Fruit fly (Drosophila melanogaster) whole organism, embryonic: Measurements from ENCODE around the gene scny.

Experiments used
- C15 ChIP-seq: fragments of 200-800 bp; sonication (Bioruptor generic); IDR thresholded peaks from 3 replicates; pipeline ENCODE4 v1.3.6; 2022; ENCODE audit warnings: missing biosample characterization, missing genetic modification characterization
- CG10209 ChIP-seq: fragments of 200-800 bp; sonication (Bioruptor generic); optimal IDR thresholded peaks from 3 replicates; lab custom pipeline; 2017; ENCODE audit warnings: missing biosample characterization, mild to moderate bottlenecking, missing genetic modification characterization, missing genetic modification reagents
- CG10959 ChIP-seq: fragments of 200-800 bp; sonication (Bioruptor generic); IDR thresholded peaks from 2 replicates; pipeline ENCODE4 v1.3.6; 2022; ENCODE audit warnings: missing biosample characterization, missing genetic modification characterization
- CG12769 ChIP-seq: fragments of 200-800 bp; sonication (Bioruptor generic); optimal IDR thresholded peaks from 2 replicates; lab custom pipeline; 2019; ENCODE audit warnings: missing biosample characterization, mild to moderate bottlenecking, missing genetic modification characterization, moderate library complexity
- CG13287 ChIP-seq: fragments of 200-800 bp; sonication (Bioruptor generic); IDR thresholded peaks from 2 replicates; pipeline ENCODE4 v1.3.6; 2022; ENCODE audit warnings: missing biosample characterization, missing genetic modification characterization; ENCODE audit not compliant: partially characterized antibody
- CG15269 ChIP-seq: fragments of 200-800 bp; sonication (Bioruptor generic); optimal IDR thresholded peaks from 2 replicates; lab custom pipeline; 2018; ENCODE audit warnings: missing biosample characterization, mild to moderate bottlenecking, missing genetic modification characterization, moderate library complexity
- CG17912 ChIP-seq: fragments of 200-800 bp; sonication (Bioruptor generic); optimal IDR thresholded peaks from 2 replicates; lab custom pipeline; 2018; ENCODE audit warnings: missing biosample characterization, mild to moderate bottlenecking, missing genetic modification characterization
- CG32532 ChIP-seq: fragments of 200-800 bp; sonication (Bioruptor generic); IDR thresholded peaks from 2 replicates; pipeline ENCODE4 v1.3.6; 2022; ENCODE audit warnings: missing biosample characterization, missing genetic modification characterization
- CG34224 ChIP-seq: fragments of 200-800 bp; sonication (Bioruptor generic); IDR thresholded peaks from 3 replicates; pipeline ENCODE4 v1.3.6; 2022; ENCODE audit warnings: missing biosample characterization, missing genetic modification characterization; ENCODE audit not compliant: partially characterized antibody
- CG3726 ChIP-seq: fragments of 200-800 bp; sonication (Bioruptor generic); IDR thresholded peaks from 3 replicates; pipeline ENCODE4, ENCODE4 v1.3.6; 2022; ENCODE audit warnings: missing biosample characterization, missing genetic modification characterization
- CG4404 ChIP-seq: fragments of 200-800 bp; sonication (Bioruptor generic); IDR thresholded peaks from 2 replicates; pipeline ENCODE4 v1.3.6; 2022; ENCODE audit warnings: missing biosample characterization, missing genetic modification characterization
- CG4730 ChIP-seq: fragments of 200-800 bp; sonication (Bioruptor generic); IDR thresholded peaks from 2 replicates; pipeline ENCODE4 v1.3.6; 2022; ENCODE audit warnings: missing biosample characterization, missing genetic modification characterization
- CG4854 ChIP-seq: fragments of 200-800 bp; sonication (Bioruptor generic); optimal IDR thresholded peaks from 2 replicates; lab custom pipeline; 2016; ENCODE audit warnings: missing biosample characterization, missing genetic modification characterization, inconsistent platforms
- CG6654 ChIP-seq: fragments of 200-800 bp; sonication (Bioruptor generic); optimal IDR thresholded peaks from 2 replicates; lab custom pipeline; 2017; ENCODE audit warnings: missing biosample characterization, mild to moderate bottlenecking, missing genetic modification characterization
- CG6791 ChIP-seq: fragments of 200-800 bp; sonication (Bioruptor generic); IDR thresholded peaks from 3 replicates; pipeline ENCODE4 v1.3.6; 2022; ENCODE audit warnings: missing biosample characterization, missing genetic modification characterization; ENCODE audit not compliant: partially characterized antibody
- CG7786 ChIP-seq: fragments of 200-800 bp; sonication (Bioruptor generic); optimal IDR thresholded peaks from 2 replicates; lab custom pipeline; 2016; ENCODE audit warnings: missing biosample characterization, missing genetic modification characterization
- Dip3 ChIP-seq: fragments of 200-800 bp; sonication (Bioruptor generic); optimal IDR thresholded peaks from 3 replicates; lab custom pipeline; 2016; ENCODE audit warnings: missing biosample characterization, missing genetic modification characterization
- Drgx ChIP-seq: fragments of 200-800 bp; sonication (Bioruptor generic); IDR thresholded peaks from 2 replicates; pipeline ENCODE4 v1.3.6; 2022; ENCODE audit warnings: missing biosample characterization, missing genetic modification characterization
- E2f2 ChIP-seq: fragments of 200-800 bp; sonication (Bioruptor generic); IDR thresholded peaks from 2 replicates; pipeline ENCODE4 v1.3.6; 2022; ENCODE audit warnings: missing biosample characterization, missing genetic modification characterization
- Hr39 ChIP-seq: fragments of >200 bp; optimal IDR thresholded peaks from 2 replicates; lab custom pipeline; 2017
- Hr78 ChIP-seq, 2 experiments: fragments of 200-800 bp in 1 of 2; fragments of >200 bp in 1 of 2; sonication (Bioruptor generic) in 1 of 2; optimal IDR thresholded peaks; 2 replicates each; lab custom pipeline; 2017 to 2019; ENCODE audit warnings: missing biosample characterization in 2 of 2, missing genetic modification characterization in 2 of 2, mild to moderate bottlenecking in 1 of 2, moderate library complexity in 1 of 2
- Kr ChIP-seq: fragments of 200-800 bp; sonication (Bioruptor generic); optimal IDR thresholded peaks from 2 replicates; lab custom pipeline; 2017; ENCODE audit warnings: missing biosample characterization, mild to moderate bottlenecking, missing genetic modification characterization
- Sin3A ChIP-seq: fragments of >200 bp; optimal IDR thresholded peaks from 2 replicates; lab custom pipeline; 2018
- amos ChIP-seq: fragments of 200-800 bp; sonication (Bioruptor generic); IDR thresholded peaks from 2 replicates; pipeline ENCODE4 v1.3.6; 2022; ENCODE audit warnings: missing biosample characterization, missing genetic modification characterization; ENCODE audit not compliant: partially characterized antibody
- cad ChIP-seq: fragments of >200 bp; optimal IDR thresholded peaks from 2 replicates; lab custom pipeline; 2017; ENCODE audit warnings: missing biosample characterization, missing genetic modification characterization
- caup ChIP-seq: fragments of 200-800 bp; sonication (Bioruptor generic); optimal IDR thresholded peaks from 3 replicates; lab custom pipeline; 2017; ENCODE audit warnings: missing biosample characterization, mild to moderate bottlenecking, missing genetic modification characterization, moderate library complexity; ENCODE audit not compliant: severe bottlenecking
- chinmo ChIP-seq: fragments of 200-800 bp; sonication (Bioruptor generic); IDR thresholded peaks from 4 replicates; pipeline ENCODE4 v1.3.6; 2022; ENCODE audit warnings: missing biosample characterization, missing genetic modification characterization; ENCODE audit not compliant: partially characterized antibody
- crol ChIP-seq: fragments of 200-800 bp; sonication (Bioruptor generic); IDR thresholded peaks from 2 replicates; pipeline ENCODE4 v1.3.6; 2022; ENCODE audit warnings: missing biosample characterization, missing genetic modification characterization
- ftz-f1 ChIP-seq: fragments of 200-800 bp; sonication (Bioruptor generic); optimal IDR thresholded peaks from 2 replicates; lab custom pipeline; 2016; ENCODE audit warnings: missing biosample characterization, missing genetic modification characterization
- gcm ChIP-seq: fragments of 200-800 bp; sonication (Bioruptor generic); optimal IDR thresholded peaks from 2 replicates; lab custom pipeline; 2019; ENCODE audit warnings: missing biosample characterization, mild to moderate bottlenecking, missing genetic modification characterization, moderate library complexity
- knrl ChIP-seq: fragments of 200-800 bp; sonication (Bioruptor generic); IDR thresholded peaks from 3 replicates; pipeline ENCODE4 v1.3.6; 2022; ENCODE audit warnings: missing biosample characterization, missing genetic modification characterization; ENCODE audit not compliant: partially characterized antibody
- nom ChIP-seq: fragments of 200-800 bp; sonication (Bioruptor generic); optimal IDR thresholded peaks from 2 replicates; lab custom pipeline; 2017; ENCODE audit warnings: missing biosample characterization, missing genetic modification characterization, mild to moderate bottlenecking, moderate library complexity, missing genetic modification reagents
- oc ChIP-seq: fragments of 200-800 bp; sonication (Bioruptor generic); optimal IDR thresholded peaks from 2 replicates; lab custom pipeline; 2018; ENCODE audit warnings: missing biosample characterization, mild to moderate bottlenecking, missing genetic modification characterization, moderate library complexity
- onecut ChIP-seq: fragments of 200-800 bp; sonication (Bioruptor generic); IDR thresholded peaks from 2 replicates; pipeline ENCODE4 v1.3.6; 2022; ENCODE audit warnings: missing biosample characterization, missing genetic modification characterization
- sens ChIP-seq: fragments of 200-800 bp; sonication (Bioruptor generic); peaks from one replicate; lab custom pipeline; 2016; ENCODE audit warnings: missing biosample characterization, missing genetic modification characterization
- stc ChIP-seq: fragments of 200-800 bp; sonication (Bioruptor generic); IDR thresholded peaks from 2 replicates; pipeline ENCODE4 v1.3.6; 2022; ENCODE audit warnings: missing biosample characterization, missing genetic modification characterization
- tna ChIP-seq: fragments of 200-800 bp; sonication (Bioruptor generic); IDR thresholded peaks from 2 replicates; pipeline ENCODE4 v1.3.6; 2022; ENCODE audit warnings: missing biosample characterization, missing genetic modification characterization; ENCODE audit not compliant: partially characterized antibody
- ttk ChIP-seq: fragments of 200-800 bp; sonication (Bioruptor generic); IDR thresholded peaks from 2 replicates; pipeline ENCODE4 v2.1.2; 2022; ENCODE audit warnings: missing biosample characterization, missing genetic modification characterization
- vvl ChIP-seq: fragments of 200-800 bp; sonication (Bioruptor generic); IDR thresholded peaks from 2 replicates; pipeline ENCODE4 v1.3.6; 2022; ENCODE audit warnings: missing biosample characterization, missing genetic modification characterization
- z ChIP-seq: fragments of 200-800 bp; sonication (Bioruptor generic); IDR thresholded peaks from 3 replicates; pipeline ENCODE4 v1.3.6; 2022; ENCODE audit warnings: missing biosample characterization, missing genetic modification characterization
- zen ChIP-seq: fragments of 200-800 bp; sonication (Bioruptor generic); optimal IDR thresholded peaks from 3 replicates; lab custom pipeline; 2018; ENCODE audit warnings: missing biosample characterization, mild to moderate bottlenecking, missing genetic modification characterization, moderate library complexity

Gene scny

dm6 chr3L:5796493-5796998, 27.7 kb downstream of the scny start, which contains the start of gene Tektin-C (continued):
- TF ChIP-seq CG4404 (GFP tag; lab: Robert Waterston, UW) (peak; percentile 34; the same call in 1 of the 2 replicates), zen (tag; lab: Kevin White, UChicago) (no peak), ttk (GFP tag; lab: Robert Waterston, UW) (no peak), CG4854 (GFP tag; lab: Kevin White, UChicago) (no peak)

- TF ChIP-seq CG34224 (GFP tag; lab: Robert Waterston, UW), result peak; percentile 37; the same call in 1 of the 3 replicates
- peak; percentile 25; the same call in 1 of the 2 replicates for TF ChIP-seq amos (GFP tag; lab: Robert Waterston, UW)
- TF ChIP-seq gcm (GFP tag; lab: Kevin White, UChicago), result peak; percentile 34
- peak; percentile 31; the same call in 1 of the 2 replicates for TF ChIP-seq CG13287 (GFP tag; lab: Robert Waterston, UW)
- peak; percentile 70 for TF ChIP-seq cad (GFP tag; lab: Kevin White, UChicago)
- peak; percentile 87 for TF ChIP-seq crol (GFP tag; lab: Robert Waterston, UW)
- 0 out of 3 replicates have a peak, but pooled peaks have one; percentile 25 for TF ChIP-seq CG6791
- no peak for TF ChIP-seq CG3726 (GFP tag; lab: Robert Waterston, UW)
- 0 out of 2 replicates have a peak, but pooled peaks have one; percentile 6 for TF ChIP-seq E2f2 (GFP tag; lab: Robert Waterston, UW)
- TF ChIP-seq CG32532 (GFP tag; lab: Robert Waterston, UW), result peak; percentile 23; the same call in 1 of the 2 replicates
- TF ChIP-seq onecut (GFP tag; lab: Robert Waterston, UW), result no peak
- no peak for TF ChIP-seq C15 (GFP tag; lab: Robert Waterston, UW)
- peak; percentile 29; the same call in 1 of the 2 replicates for TF ChIP-seq tna (GFP tag; lab: Robert Waterston, UW)
- peak; percentile 20 for TF ChIP-seq sens (GFP tag; lab: Kevin White, UChicago)
- peak; percentile 68; the same call in 1 of the 4 replicates for TF ChIP-seq chinmo
- TF ChIP-seq z (GFP tag; lab: Robert Waterston, UW), result no peak
- peak; percentile 98 for TF ChIP-seq CG6654 (GFP tag; lab: Kevin White, UChicago)
- 0 out of 3 replicates have a peak, but pooled peaks have one; percentile 21 for TF ChIP-seq knrl (GFP tag; lab: Robert Waterston, UW)
Observed at dm6 chr3L:5797274-5797673, 28.5 kb downstream of the scny start.

- TF ChIP-seq Sin3A (lab: Kevin White, UChicago) (no peak), vvl (peak; percentile 35; the same call in 1 of the 2 replicates), Dip3 (GFP tag; lab: Kevin White, UChicago) (no peak), CG15269 (peak; percentile 19), ftz-f1 (GFP tag; lab: Kevin White, UChicago) (peak; percentile 49), chinmo (0 out of 4 replicates have a peak, but pooled peaks have one; percentile 58), CG7786 (no peak), Drgx (GFP tag; lab: Robert Waterston, UW) (0 out of 2 replicates have a peak, but pooled peaks have one; percentile 34), z (GFP tag; lab: Robert Waterston, UW) (peak; percentile 70), CG10959 (0 out of 2 replicates have a peak, but pooled peaks have one; percentile 17), Hr78 (GFP tag; optimal IDR thresholded peaks at IDR 0.05; lab: Kevin White, UChicago) (peak in 1 of 2 experiments; percentile 22), CG10209 (no peak), CG12769 (tag; lab: Kevin White, UChicago) (peak; percentile 17), stc (GFP tag; lab: Robert Waterston, UW) (0 out of 2 replicates have a peak, but pooled peaks have one; percentile 6), CG4730 (GFP tag; lab: Robert Waterston, UW) (no peak), Hr39 (no peak), oc (tag; lab: Kevin White, UChicago) (peak; percentile 62), caup (GFP tag; lab: Kevin White, UChicago) (no peak), CG17912 (GFP tag; lab: Kevin White, UChicago) (no peak), nom (GFP tag; lab: Kevin White, UChicago) (peak; percentile 11), Kr (GFP tag; lab: Kevin White, UChicago) (no peak)
Observed at dm6 chr3L:5802063-5802531, 33.3 kb downstream of the scny start.
